Fruit fly (Drosophila melanogaster): ENCODE data around the gene ND-13A.

Gene ND-13A

dm6 chr2L:5099790-5100360, at the start of gene ND-13A:
Gene ND-13A (minus strand): TSS chr2L:5100288.
- TF ChIP-seq noc (tag; optimal IDR thresholded peaks at IDR 0.05), result no peak

DNA sequence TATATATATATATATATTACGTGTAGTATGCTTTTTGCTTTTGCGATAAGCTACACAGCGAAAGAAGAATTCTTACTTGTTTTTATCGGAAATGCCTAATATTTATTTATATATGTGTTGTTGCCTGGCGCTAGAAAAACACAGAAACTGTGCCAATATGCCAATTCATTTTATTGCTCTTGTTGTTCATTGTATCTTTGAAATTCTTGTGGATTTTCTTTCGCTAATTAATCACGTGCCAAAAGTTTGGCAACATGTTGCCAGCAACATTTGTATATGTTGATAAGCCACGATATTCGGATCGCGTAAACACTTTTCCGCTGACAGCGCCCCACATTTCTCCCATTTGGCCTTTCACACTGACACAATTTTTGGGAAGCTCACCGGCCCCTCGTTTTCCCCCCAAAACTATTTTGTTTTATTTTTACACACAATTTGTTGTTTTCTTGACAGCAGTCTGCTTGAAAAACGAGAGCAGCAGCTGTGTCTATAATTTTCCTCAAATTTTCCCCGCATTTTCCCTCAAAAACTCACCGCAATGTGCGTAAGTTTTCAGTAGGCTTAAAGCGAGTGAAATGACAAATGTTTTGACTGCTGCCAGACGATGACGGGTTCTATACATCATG, 49.7 kb upstream of the ND-13A start:
- TF ChIP-seq noc (tag; optimal IDR thresholded peaks at IDR 0.05), result peak; percentile 20

DNA sequence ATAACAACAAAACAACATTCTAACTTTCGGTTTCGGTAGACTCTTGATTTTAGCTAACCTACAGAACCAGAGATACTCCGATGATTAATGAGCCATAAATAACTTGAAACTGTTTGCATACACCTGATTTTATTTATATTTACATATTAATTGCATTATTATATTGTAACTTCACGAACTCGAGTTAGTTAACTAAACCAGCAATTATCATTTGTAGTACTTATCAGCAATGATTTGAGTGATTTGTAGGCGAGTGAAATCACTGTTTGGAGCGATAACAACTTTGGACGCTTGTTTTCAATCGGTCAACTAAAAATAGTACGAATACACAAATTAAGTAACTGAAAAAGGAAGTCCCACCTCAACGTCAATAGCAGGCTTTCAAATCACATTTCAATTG, 47.8 kb upstream of the ND-13A start:
- TF ChIP-seq noc (tag; optimal IDR thresholded peaks at IDR 0.05), result peak; percentile 63

dm6 chr2L:5147188-5147855, 47.2 kb upstream of the ND-13A start:
- no peak for TF ChIP-seq noc (tag; optimal IDR thresholded peaks at IDR 0.05)

dm6 chr2L:5145247-5146197, 45.4 kb upstream of the ND-13A start:
- peak; percentile 97 for TF ChIP-seq noc (tag; optimal IDR thresholded peaks at IDR 0.05)

DNA sequence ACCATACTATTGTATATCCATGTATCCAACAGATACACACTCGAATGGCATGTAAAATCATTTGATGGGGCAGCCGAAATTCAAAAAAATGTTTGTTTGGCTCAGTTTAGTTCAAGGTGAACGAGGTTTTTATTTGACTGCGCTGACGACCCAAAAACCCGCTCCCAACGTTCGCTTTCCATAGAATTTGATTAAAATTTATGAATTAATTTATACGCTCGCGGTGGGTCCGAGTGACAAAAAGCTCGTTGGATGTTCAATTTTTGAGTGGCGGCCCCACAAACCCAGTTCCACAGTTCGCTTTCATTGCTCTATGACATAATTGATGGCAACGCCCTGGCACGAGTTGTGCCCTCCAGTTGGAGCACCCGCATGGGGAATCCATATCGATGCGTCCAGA, 19.6 kb upstream of the ND-13A start:
- no peak for TF ChIP-seq noc (tag; optimal IDR thresholded peaks at IDR 0.05)

dm6 chr2L:5117054-5117453, 17.0 kb upstream of the ND-13A start:
- TF ChIP-seq noc (tag; optimal IDR thresholded peaks at IDR 0.05), result no peak

- no peak for TF ChIP-seq noc (tag; optimal IDR thresholded peaks at IDR 0.05)
Observed at dm6 chr2L:5116489-5116888, 16.4 kb upstream of the ND-13A start.

DNA sequence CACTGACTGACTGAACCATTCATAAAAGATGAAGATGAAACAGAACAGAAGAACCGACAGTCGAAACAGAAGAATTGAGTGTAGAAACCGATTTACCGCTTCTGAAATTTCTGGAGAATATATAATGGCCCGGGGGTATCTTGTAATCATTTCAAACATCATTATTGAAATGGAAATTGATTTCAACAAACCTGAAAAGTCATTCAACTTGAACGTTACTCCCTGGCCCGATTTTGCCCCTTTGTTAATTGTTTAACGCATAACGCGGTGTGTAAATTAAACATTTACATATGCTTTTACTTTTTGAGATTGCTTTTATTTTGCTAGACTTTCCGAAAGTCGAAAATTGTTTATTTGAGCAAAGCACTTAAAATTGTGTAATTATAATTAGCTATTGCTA, 14.8 kb upstream of the ND-13A start:
- no peak for TF ChIP-seq noc (tag; optimal IDR thresholded peaks at IDR 0.05)

- no peak for TF ChIP-seq noc (tag; optimal IDR thresholded peaks at IDR 0.05)
Observed at dm6 chr2L:5113480-5114118, 13.5 kb upstream of the ND-13A start.

- no peak for TF ChIP-seq noc (tag; optimal IDR thresholded peaks at IDR 0.05)
Observed at dm6 chr2L:5111261-5111922, 11.3 kb upstream of the ND-13A start.

DNA sequence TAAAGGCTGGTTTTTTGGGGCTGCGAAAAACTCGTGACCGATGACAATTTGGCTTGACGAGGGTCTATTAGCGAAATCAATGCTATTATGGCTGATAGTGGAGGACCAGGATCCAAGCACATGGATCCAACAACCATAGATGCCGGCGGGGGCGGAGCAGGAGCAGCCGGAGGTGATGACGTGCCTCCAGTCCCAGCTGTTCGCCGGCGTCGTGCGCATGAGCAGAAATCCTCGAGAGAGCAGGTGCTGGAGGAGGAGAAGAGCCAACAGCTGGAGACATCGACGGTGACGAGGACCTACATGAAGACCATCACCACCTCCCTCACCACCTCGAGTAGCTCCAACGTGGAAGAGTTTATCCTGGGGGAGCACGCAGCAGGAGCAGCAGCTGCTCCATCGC, 9.0 kb upstream of the ND-13A start:
- TF ChIP-seq noc (tag; optimal IDR thresholded peaks at IDR 0.05), result no peak

DNA sequence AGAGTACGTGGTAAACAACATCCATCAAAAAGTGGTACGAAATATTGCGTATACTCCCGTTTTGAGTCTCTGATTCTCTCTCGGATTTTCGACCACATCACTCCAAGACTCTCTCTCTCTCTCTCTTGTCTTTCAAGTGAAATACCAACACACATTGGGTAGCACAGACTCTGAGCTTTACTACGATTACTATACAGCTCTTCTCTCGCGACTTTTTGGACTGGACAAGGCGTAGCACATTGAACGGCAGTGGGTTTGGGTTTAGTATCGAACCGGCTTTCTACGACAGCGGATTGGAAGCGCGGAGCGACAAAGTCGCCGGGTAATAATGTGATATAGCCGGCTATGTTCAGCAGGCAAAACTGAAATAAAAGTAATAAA, 8.2 kb upstream of the ND-13A start:
- TF ChIP-seq noc (tag; optimal IDR thresholded peaks at IDR 0.05), result peak; percentile 86

- TF ChIP-seq noc (tag; optimal IDR thresholded peaks at IDR 0.05), result peak; percentile 100
Observed at dm6 chr2L:5107626-5108272, 7.7 kb upstream of the ND-13A start.

dm6 chr2L:5103733-5104132, 3.6 kb upstream of the ND-13A start:
- TF ChIP-seq noc (tag; optimal IDR thresholded peaks at IDR 0.05), result no peak
